Worm (Caenorhabditis elegans): ENCODE measurements around the gene oac-15.

ce11 chrV:16201730-16202129 is 8.0 kb downstream of the oac-15 start, which contains the start of gene F11A5.17:
- TF ChIP-seq snpc-4 (tag; optimal IDR thresholded peaks at IDR 0.05) (no peak), lin-13 (GFP tag; optimal IDR thresholded peaks at IDR 0.05) (no peak), ztf-11 (tag; optimal IDR thresholded peaks at IDR 0.05) (no peak), egl-27 (tag; optimal IDR thresholded peaks at IDR 0.05) (no peak), unc-39 (tag; optimal IDR thresholded peaks at IDR 0.05) (no peak), nhr-237 (tag; optimal IDR thresholded peaks at IDR 0.05) (no peak), lin-39 (tag; optimal IDR thresholded peaks at IDR 0.05) (no peak), skn-1 (tag; optimal IDR thresholded peaks at IDR 0.05) (no peak), ama-1 (optimal IDR thresholded peaks at IDR 0.05) (no peak)
